Fruit fly (Drosophila melanogaster) whole organism, wandering third instar larva: ENCODE measurements around the gene Tbh.

Source experiments
- Dfd ChIP-seq: fragments of >200 bp; optimal IDR thresholded peaks from 2 replicates; lab custom pipeline; 2017; ENCODE audit warnings: missing biosample characterization, missing genetic modification characterization
- GATAd ChIP-seq: sonication (Bioruptor generic); optimal IDR thresholded peaks from 2 replicates; lab custom pipeline; 2016; ENCODE audit warnings: missing biosample characterization, missing genetic modification characterization
- Hr78 ChIP-seq: fragments of >200 bp; optimal IDR thresholded peaks from 2 replicates; lab custom pipeline; 2017; ENCODE audit warnings: missing biosample characterization, missing genetic modification characterization
- Hr83 ChIP-seq: fragments of 200-300 bp; sonication (Bioruptor generic); optimal IDR thresholded peaks from 2 replicates; lab custom pipeline; 2016; ENCODE audit warnings: missing biosample characterization, mild to moderate bottlenecking, missing genetic modification characterization, moderate library complexity; ENCODE audit not compliant: poor library complexity, severe bottlenecking
- OdsH ChIP-seq: fragments of 200-800 bp; sonication (Bioruptor generic); optimal IDR thresholded peaks from 2 replicates; lab custom pipeline; 2016; ENCODE audit warnings: missing biosample characterization, mild to moderate bottlenecking, missing genetic modification characterization
- br ChIP-seq: fragments of 200-800 bp; sonication (Bioruptor generic); optimal IDR thresholded peaks from 2 replicates; lab custom pipeline; 2016; ENCODE audit warnings: missing biosample characterization, missing genetic modification characterization
- jim ChIP-seq: fragments of 175-275, 200-325 bp; sonication (Bioruptor generic); optimal IDR thresholded peaks from 2 replicates; lab custom pipeline; 2016; ENCODE audit warnings: missing biosample characterization, mild to moderate bottlenecking, missing genetic modification characterization
- psq ChIP-seq: fragments of 200-800 bp; sonication (Bioruptor generic); optimal IDR thresholded peaks from 3 replicates; lab custom pipeline; 2017; ENCODE audit warnings: missing biosample characterization, mild to moderate bottlenecking, missing genetic modification characterization, moderate library complexity
- sage ChIP-seq: fragments of 200-800 bp; sonication (Bioruptor generic); optimal IDR thresholded peaks from 2 replicates; lab custom pipeline; 2016; ENCODE audit warnings: missing biosample characterization, mild to moderate bottlenecking, missing genetic modification characterization
- usp ChIP-seq: fragments of >200 bp; optimal IDR thresholded peaks from 2 replicates; lab custom pipeline; 2017; ENCODE audit warnings: missing biosample characterization, missing genetic modification characterization
- woc ChIP-seq: sonication (Bioruptor generic); optimal IDR thresholded peaks from 2 replicates; lab custom pipeline; 2016; ENCODE audit warnings: missing biosample characterization, mild to moderate bottlenecking, missing genetic modification characterization

DNA sequence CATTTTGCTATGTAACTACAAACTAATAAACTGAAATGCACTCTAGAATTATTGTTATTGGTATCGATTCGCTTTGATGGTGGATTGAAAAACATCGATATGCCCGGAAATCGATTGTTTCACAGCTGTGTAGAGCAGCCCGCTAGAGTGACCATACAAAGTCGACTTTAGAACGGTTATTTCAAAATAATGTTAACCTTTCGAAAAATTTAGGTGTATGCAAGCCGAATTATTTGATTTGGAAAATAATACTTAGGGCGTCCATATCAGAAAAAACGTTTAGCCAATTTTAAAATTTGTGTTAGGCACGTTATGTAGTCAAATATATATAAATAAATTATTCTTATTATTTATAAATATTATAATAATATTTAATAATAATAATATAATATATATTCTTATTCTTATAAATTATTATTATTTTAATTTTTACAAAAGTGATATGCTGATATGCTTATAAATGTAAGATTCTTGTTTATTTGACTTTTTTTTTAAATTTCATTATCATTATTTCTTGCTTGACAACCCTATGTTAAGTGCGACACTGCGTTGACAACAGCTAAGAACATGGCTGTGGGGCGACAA, 27.2 kb upstream of the Tbh start, which contains the start of gene sws:
- TF ChIP-seq Dfd (GFP tag; lab: Kevin White, UChicago), result no peak
- no peak for TF ChIP-seq sage
- TF ChIP-seq usp (GFP tag; lab: Kevin White, UChicago), result no peak
- TF ChIP-seq Hr78 (GFP tag; lab: Kevin White, UChicago), result no peak
- TF ChIP-seq psq (GFP tag; lab: Kevin White, UChicago), result peak; percentile 23
- TF ChIP-seq GATAd (GFP tag; lab: Kevin White, UChicago), result no peak
- TF ChIP-seq OdsH (GFP tag; lab: Kevin White, UChicago), result peak; percentile 37
- no peak for TF ChIP-seq Hr83 (GFP tag; lab: Kevin White, UChicago)
- no peak for TF ChIP-seq jim (GFP tag; lab: Kevin White, UChicago)
- no peak for TF ChIP-seq woc
- no peak for TF ChIP-seq br (GFP tag; lab: Kevin White, UChicago)
